Fruit fly (Drosophila melanogaster) whole organism, wandering third instar larva: Measurements from ENCODE around the gene CG14995.

ENCODE experiments used
- Abd-B ChIP-seq: fragments of >200 bp; optimal IDR thresholded peaks from 2 replicates; lab custom pipeline; 2017; ENCODE audit warnings: missing biosample characterization, missing genetic modification characterization
- CG9705 ChIP-seq: fragments of 200-800 bp; sonication (Bioruptor generic); optimal IDR thresholded peaks from 2 replicates; lab custom pipeline; 2018; ENCODE audit warnings: missing biosample characterization, mild to moderate bottlenecking, missing genetic modification characterization
- CrebA ChIP-seq: fragments of 200-800 bp; sonication (Bioruptor generic); optimal IDR thresholded peaks from 2 replicates; lab custom pipeline; 2016; ENCODE audit warnings: missing biosample characterization, mild to moderate bottlenecking, missing genetic modification characterization, borderline replicate concordance
- Dfd ChIP-seq: fragments of >200 bp; optimal IDR thresholded peaks from 2 replicates; lab custom pipeline; 2017; ENCODE audit warnings: missing biosample characterization, missing genetic modification characterization
- Dif ChIP-seq: fragments of 200-275, 200-300 bp; sonication (Bioruptor generic); optimal IDR thresholded peaks from 2 replicates; lab custom pipeline; 2018; ENCODE audit warnings: missing biosample characterization, missing genetic modification characterization; ENCODE audit not compliant: partially characterized antibody
- GATAd ChIP-seq: sonication (Bioruptor generic); optimal IDR thresholded peaks from 2 replicates; lab custom pipeline; 2016; ENCODE audit warnings: missing biosample characterization, missing genetic modification characterization
- HLH106 ChIP-seq: fragments of 200-800 bp; optimal IDR thresholded peaks from 3 replicates; lab custom pipeline; 2019; ENCODE audit warnings: missing biosample characterization, mild to moderate bottlenecking, missing genetic modification characterization, moderate library complexity
- Hr78 ChIP-seq: fragments of >200 bp; optimal IDR thresholded peaks from 2 replicates; lab custom pipeline; 2017; ENCODE audit warnings: missing biosample characterization, missing genetic modification characterization
- Hr83 ChIP-seq: fragments of 200-300 bp; sonication (Bioruptor generic); optimal IDR thresholded peaks from 2 replicates; lab custom pipeline; 2016; ENCODE audit warnings: missing biosample characterization, mild to moderate bottlenecking, missing genetic modification characterization, moderate library complexity; ENCODE audit not compliant: poor library complexity, severe bottlenecking
- Jra ChIP-seq: sonication (Bioruptor generic); optimal IDR thresholded peaks from 2 replicates; lab custom pipeline; 2016; ENCODE audit warnings: missing biosample characterization, missing genetic modification characterization
- Mio ChIP-seq: sonication (Bioruptor generic); optimal IDR thresholded peaks from 2 replicates; lab custom pipeline; 2016; ENCODE audit warnings: missing biosample characterization, missing genetic modification characterization
- Myc ChIP-seq: fragments of >200 bp; optimal IDR thresholded peaks from 2 replicates; lab custom pipeline; 2017
- N ChIP-seq: fragments of >200 bp; optimal IDR thresholded peaks from 2 replicates; lab custom pipeline; 2018; ENCODE audit warnings: missing biosample characterization, missing external identifiers, missing genetic modification characterization
- OdsH ChIP-seq: fragments of 200-800 bp; sonication (Bioruptor generic); optimal IDR thresholded peaks from 2 replicates; lab custom pipeline; 2016; ENCODE audit warnings: missing biosample characterization, mild to moderate bottlenecking, missing genetic modification characterization
- Sp1 ChIP-seq: fragments of 200-800 bp; sonication (Bioruptor generic); optimal IDR thresholded peaks from 3 replicates; lab custom pipeline; 2019; ENCODE audit warnings: missing biosample characterization, mild to moderate bottlenecking, missing genetic modification characterization, moderate library complexity
- Vsx2 ChIP-seq: fragments of 200-300, 225-300 bp; sonication (Bioruptor generic); optimal IDR thresholded peaks from 2 replicates; lab custom pipeline; 2018; ENCODE audit warnings: missing biosample characterization, missing genetic modification characterization; ENCODE audit not compliant: partially characterized antibody
- br ChIP-seq: fragments of 200-800 bp; sonication (Bioruptor generic); optimal IDR thresholded peaks from 2 replicates; lab custom pipeline; 2016; ENCODE audit warnings: missing biosample characterization, missing genetic modification characterization
- brk ChIP-seq: fragments of 200-800 bp; sonication (Bioruptor generic); optimal IDR thresholded peaks from 2 replicates; lab custom pipeline; 2016; ENCODE audit warnings: missing biosample characterization, mild to moderate bottlenecking, missing genetic modification characterization
- dl ChIP-seq, 2 experiments: fragments of 175-275, 200-275 bp in 1 of 2; fragments of 200-275 bp in 1 of 2; sonication (Bioruptor generic); optimal IDR thresholded peaks; lab custom pipeline; 2018; ENCODE audit warnings: mild to moderate bottlenecking in 2 of 2, missing biosample characterization in 2 of 2, missing genetic modification characterization in 2 of 2, moderate library complexity in 2 of 2; ENCODE audit not compliant: partially characterized antibody in 2 of 2, insufficient read depth in 1 of 2
- dmrt93B ChIP-seq: fragments of 200-800 bp; sonication (Bioruptor generic); optimal IDR thresholded peaks from 2 replicates; lab custom pipeline; 2018; ENCODE audit warnings: missing biosample characterization, mild to moderate bottlenecking, missing genetic modification characterization
- dsf ChIP-seq: sonication (Bioruptor generic); optimal IDR thresholded peaks from 2 replicates; lab custom pipeline; 2016; ENCODE audit warnings: missing biosample characterization, missing genetic modification characterization, borderline replicate concordance
- ey ChIP-seq: fragments of 200-800 bp; sonication (Bioruptor generic); optimal IDR thresholded peaks from 2 replicates; lab custom pipeline; 2016; ENCODE audit warnings: missing biosample characterization, missing genetic modification characterization
- foxo ChIP-seq, 2 experiments: fragments of 200-800 bp; sonication (Bioruptor generic); optimal IDR thresholded peaks; 2 replicates in 1 of 2; 3 replicates in 1 of 2; lab custom pipeline; 2016 to 2017; ENCODE audit warnings: missing biosample characterization in 2 of 2, missing genetic modification characterization in 2 of 2
- h ChIP-seq: fragments of 200-800 bp; sonication (Bioruptor generic); optimal IDR thresholded peaks from 3 replicates; lab custom pipeline; 2016; ENCODE audit warnings: missing biosample characterization, mild to moderate bottlenecking, missing genetic modification characterization
- lola ChIP-seq: fragments of >200 bp; optimal IDR thresholded peaks from 2 replicates; lab custom pipeline; 2017; ENCODE audit warnings: missing biosample characterization, missing genetic modification characterization
- pan ChIP-seq: fragments of >200 bp; optimal IDR thresholded peaks from 2 replicates; lab custom pipeline; 2017
- psq ChIP-seq: fragments of 200-800 bp; sonication (Bioruptor generic); optimal IDR thresholded peaks from 3 replicates; lab custom pipeline; 2017; ENCODE audit warnings: missing biosample characterization, mild to moderate bottlenecking, missing genetic modification characterization, moderate library complexity
- rgr ChIP-seq: fragments of 200-800 bp; sonication (Bioruptor generic); optimal IDR thresholded peaks from 3 replicates; lab custom pipeline; 2016; ENCODE audit warnings: missing biosample characterization, mild to moderate bottlenecking, missing genetic modification characterization
- sage ChIP-seq: fragments of 200-800 bp; sonication (Bioruptor generic); optimal IDR thresholded peaks from 2 replicates; lab custom pipeline; 2016; ENCODE audit warnings: missing biosample characterization, mild to moderate bottlenecking, missing genetic modification characterization
- sv ChIP-seq: fragments of 200-800 bp; sonication (Bioruptor generic); optimal IDR thresholded peaks from 3 replicates; lab custom pipeline; 2016; ENCODE audit warnings: missing biosample characterization, missing genetic modification characterization
- tai ChIP-seq: sonication (Bioruptor generic); optimal IDR thresholded peaks from 2 replicates; lab custom pipeline; 2016; ENCODE audit warnings: missing biosample characterization, missing genetic modification characterization
- usp ChIP-seq: fragments of >200 bp; optimal IDR thresholded peaks from 2 replicates; lab custom pipeline; 2017; ENCODE audit warnings: missing biosample characterization, missing genetic modification characterization
- woc ChIP-seq: sonication (Bioruptor generic); optimal IDR thresholded peaks from 2 replicates; lab custom pipeline; 2016; ENCODE audit warnings: missing biosample characterization, mild to moderate bottlenecking, missing genetic modification characterization

CG14995 gene

DNA sequence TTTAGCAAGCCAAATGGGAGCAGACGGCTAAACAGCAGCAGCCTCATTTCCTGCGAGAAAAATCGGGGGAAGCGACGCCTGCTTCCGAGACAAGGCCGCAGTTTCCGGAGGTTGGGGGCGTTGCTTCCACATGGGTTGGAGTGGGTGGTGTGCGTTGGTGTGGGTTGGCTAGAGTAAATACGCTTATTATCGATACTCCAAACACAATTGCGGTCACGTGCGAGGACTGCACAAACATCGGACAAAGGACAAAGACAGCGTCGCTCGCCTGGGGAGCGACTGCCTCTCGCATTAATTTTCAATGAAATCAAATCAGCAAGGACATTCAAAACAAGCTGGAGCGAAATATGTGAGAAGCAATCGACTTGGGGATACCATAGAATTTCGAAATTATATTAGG lies 21.8 kb downstream of the CG14995 start:
- no peak for TF ChIP-seq Hr83 (GFP tag; lab: Kevin White, UChicago)
- no peak for TF ChIP-seq brk (GFP tag; lab: Kevin White, UChicago)
- TF ChIP-seq Sp1 (GFP tag; lab: Kevin White, UChicago): no peak
- no peak for TF ChIP-seq Abd-B (GFP tag; lab: Kevin White, UChicago)
- TF ChIP-seq h (GFP tag; lab: Kevin White, UChicago): no peak
- no peak for TF ChIP-seq Dfd
- TF ChIP-seq CG9705: no peak
- no peak for TF ChIP-seq Myc (lab: Kevin White, UChicago)
- TF ChIP-seq HLH106 (tag; lab: Kevin White, UChicago): no peak
- no peak for TF ChIP-seq Vsx2 (GFP tag; lab: Kevin White, UChicago)
- TF ChIP-seq Mio (GFP tag; lab: Kevin White, UChicago): no peak
- TF ChIP-seq Hr78 (GFP tag; lab: Kevin White, UChicago): no peak

DNA sequence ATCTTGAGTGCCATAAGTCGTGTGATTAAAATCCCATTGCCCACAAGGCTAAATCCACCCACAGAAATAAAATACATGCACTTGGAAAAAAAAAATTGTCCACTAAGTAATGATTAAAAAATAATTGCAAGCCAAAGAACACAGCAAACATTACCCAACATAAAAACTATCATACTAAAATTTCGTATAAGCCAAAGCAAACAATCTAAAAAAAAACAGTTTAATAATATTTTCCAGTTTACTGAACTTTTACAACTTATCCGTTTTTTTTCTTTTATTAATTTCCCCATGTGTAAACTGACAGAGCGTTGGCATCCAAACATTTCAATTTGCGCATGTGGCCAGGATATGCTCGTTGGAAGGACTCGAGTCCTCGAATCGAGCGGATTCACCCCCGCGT lies 22.8 kb downstream of the CG14995 start:
- TF ChIP-seq CrebA (GFP tag; lab: Kevin White, UChicago) (no peak), Abd-B (GFP tag; lab: Kevin White, UChicago) (no peak), dmrt93B (GFP tag; lab: Kevin White, UChicago) (no peak), sv (GFP tag; lab: Kevin White, UChicago) (no peak), psq (GFP tag; lab: Kevin White, UChicago) (no peak), dsf (GFP tag; lab: Kevin White, UChicago) (no peak), Hr78 (GFP tag; lab: Kevin White, UChicago) (no peak), pan (lab: Kevin White, UChicago) (no peak), br (GFP tag; lab: Kevin White, UChicago) (no peak), N (GFP tag; lab: Kevin White, UChicago) (no peak), foxo (GFP tag; optimal IDR thresholded peaks at IDR 0.05; lab: Kevin White, UChicago) (no peak)

DNA sequence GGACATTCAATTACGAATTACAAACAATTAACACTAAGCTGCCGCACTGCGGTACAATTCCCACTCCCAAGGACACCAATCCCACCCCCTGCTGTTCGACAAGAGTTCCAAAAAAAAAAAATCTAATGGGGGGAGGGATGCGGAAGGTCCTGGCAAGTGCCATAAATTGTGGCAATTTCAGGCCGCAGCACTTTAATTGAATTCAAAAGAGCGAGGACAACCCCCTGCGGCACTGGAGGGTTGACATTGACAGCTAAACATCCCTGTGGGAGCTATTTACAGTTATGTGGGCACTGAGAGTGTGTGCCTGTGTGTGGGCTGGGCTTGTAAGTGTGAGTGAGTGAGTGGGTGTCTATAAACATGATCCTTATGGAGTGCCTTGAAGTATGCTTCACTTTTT lies 26.1 kb downstream of the CG14995 start:
- TF ChIP-seq Jra (GFP tag; lab: Kevin White, UChicago): no peak
- TF ChIP-seq Hr83 (GFP tag; lab: Kevin White, UChicago): no peak

dm6 chr3L:4073755-4074154 lies 29.3 kb downstream of the CG14995 start, which contains the start of gene Faa:
Gene Faa, minus strand, starts transcription at chr3L:4073954.
- TF ChIP-seq brk (GFP tag; lab: Kevin White, UChicago) (no peak), Sp1 (GFP tag; lab: Kevin White, UChicago) (no peak), h (GFP tag; lab: Kevin White, UChicago) (no peak), woc (GFP tag; lab: Kevin White, UChicago) (no peak), Abd-B (GFP tag; lab: Kevin White, UChicago) (no peak), psq (GFP tag; lab: Kevin White, UChicago) (no peak), dmrt93B (GFP tag; lab: Kevin White, UChicago) (no peak), CrebA (GFP tag; lab: Kevin White, UChicago) (no peak), Hr83 (GFP tag; lab: Kevin White, UChicago) (no peak), ey (GFP tag; lab: Kevin White, UChicago) (no peak), GATAd (GFP tag; lab: Kevin White, UChicago) (no peak), lola (GFP tag; lab: Kevin White, UChicago) (no peak), foxo (GFP tag; optimal IDR thresholded peaks at IDR 0.05; lab: Kevin White, UChicago) (no peak), sage (no peak)
- TF ChIP-seq, all 38 proteins: peak for 0

- no peak for TF ChIP-seq Hr78 (GFP tag; lab: Kevin White, UChicago)
- no peak for TF ChIP-seq CrebA (GFP tag; lab: Kevin White, UChicago)
These were observed 30.3 kb downstream of the CG14995 start for dm6 chr3L:4072717-4073116.

DNA sequence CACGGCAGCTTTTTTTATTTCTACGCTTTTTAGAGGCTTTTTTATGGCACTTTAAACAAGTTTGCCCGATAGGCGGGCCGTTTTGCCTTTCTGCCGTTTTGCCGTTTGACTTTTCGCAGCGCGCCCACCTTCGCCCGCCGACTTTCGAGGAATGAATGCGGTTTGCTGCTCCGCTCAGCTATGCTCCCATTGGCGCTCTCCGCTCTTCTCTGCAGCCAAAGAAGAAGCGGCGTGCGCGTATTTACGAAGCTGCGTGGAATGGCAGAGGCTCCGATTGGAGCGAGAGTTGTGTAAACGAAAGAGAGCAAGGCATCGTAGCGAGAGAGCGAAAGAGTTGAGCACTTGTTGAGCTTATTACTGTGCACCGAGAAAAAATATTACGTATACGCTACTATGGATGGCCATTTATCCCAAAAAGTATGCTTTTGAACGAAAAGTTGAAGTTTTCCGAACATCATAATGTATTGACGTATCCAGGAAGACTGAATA lies 31.5 kb downstream of the CG14995 start, which contains the start of gene wit:
TSS of gene wit (minus strand) at position 157 of the 489 bp plus-strand sequence.
- TF ChIP-seq CrebA (GFP tag; lab: Kevin White, UChicago): peak; percentile 77
- TF ChIP-seq Dif (GFP tag; lab: Kevin White, UChicago): peak; percentile 98
- TF ChIP-seq Vsx2 (GFP tag; lab: Kevin White, UChicago): peak; percentile 95
- TF ChIP-seq Mio (GFP tag; lab: Kevin White, UChicago): no peak
- TF ChIP-seq Hr83 (GFP tag; lab: Kevin White, UChicago): peak; percentile 38
- TF ChIP-seq Jra (GFP tag; lab: Kevin White, UChicago): peak; percentile 53
- no peak for TF ChIP-seq ey (GFP tag; lab: Kevin White, UChicago)
- peak; percentile 92 for TF ChIP-seq psq (GFP tag; lab: Kevin White, UChicago)
- no peak for TF ChIP-seq dsf (GFP tag; lab: Kevin White, UChicago)
- no peak for TF ChIP-seq usp (GFP tag; lab: Kevin White, UChicago)
- no peak for TF ChIP-seq Hr78 (GFP tag; lab: Kevin White, UChicago)
- TF ChIP-seq Dfd: no peak
- TF ChIP-seq rgr (GFP tag; lab: Kevin White, UChicago): peak; percentile 52
- no peak for TF ChIP-seq N (GFP tag; lab: Kevin White, UChicago)
- peak; percentile 18 for TF ChIP-seq Sp1 (GFP tag; lab: Kevin White, UChicago)
- no peak for TF ChIP-seq CG9705
- no peak for TF ChIP-seq dmrt93B (GFP tag; lab: Kevin White, UChicago)
- TF ChIP-seq h (GFP tag; lab: Kevin White, UChicago): peak; percentile 16
- no peak for TF ChIP-seq pan (lab: Kevin White, UChicago)
- TF ChIP-seq sage: peak; percentile 85
- TF ChIP-seq dl (GFP tag; optimal IDR thresholded peaks at IDR 0.05; lab: Kevin White, UChicago; ENCODE audit: insufficient read depth in 1 of 2, partially characterized antibody in 2 of 2): peak; percentile 91 to 96
- no peak for TF ChIP-seq OdsH (GFP tag; lab: Kevin White, UChicago)
- TF ChIP-seq lola (GFP tag; lab: Kevin White, UChicago): no peak
- TF ChIP-seq tai (GFP tag; lab: Kevin White, UChicago): no peak
- no peak for TF ChIP-seq sv (GFP tag; lab: Kevin White, UChicago)
- TF ChIP-seq foxo (GFP tag; optimal IDR thresholded peaks at IDR 0.05; lab: Kevin White, UChicago): no peak
